Fruit fly (Drosophila melanogaster): ENCODE measurements around the gene Corp.

Gene Corp

dm6 chrX:8243966-8244895, 27.0 kb downstream of the Corp start, which contains the start of gene sni:
Gene sni (minus strand): TSS chrX:8244016.
- peak; percentile 17 for TF ChIP-seq CG17801 (GFP tag; optimal IDR thresholded peaks at IDR 0.05; ENCODE audit: partially characterized antibody)

dm6 chrX:8243251-8243650, 28.0 kb downstream of the Corp start:
- no peak for TF ChIP-seq CG17801 (GFP tag; optimal IDR thresholded peaks at IDR 0.05; ENCODE audit: partially characterized antibody)

- TF ChIP-seq CG17801 (GFP tag; optimal IDR thresholded peaks at IDR 0.05; ENCODE audit: partially characterized antibody) = peak; percentile 68
These were observed 28.9 kb downstream of the Corp start, which contains the start of gene Trxr1 for dm6 chrX:8242298-8242697. Gene Trxr1 (plus strand): TSS chrX:8242528.

- peak; percentile 62 for TF ChIP-seq CG17801 (GFP tag; optimal IDR thresholded peaks at IDR 0.05; ENCODE audit: partially characterized antibody)
These were observed 30.8 kb downstream of the Corp start, which contains the start of gene CG2147 for dm6 chrX:8240431-8240830. Gene CG2147 (plus strand): TSS chrX:8240684.

dm6 chrX:8233915-8234565, 37.2 kb downstream of the Corp start:
- peak; percentile 52 for TF ChIP-seq CG17801 (GFP tag; optimal IDR thresholded peaks at IDR 0.05; ENCODE audit: partially characterized antibody)

dm6 chrX:8233167-8233566, 38.0 kb downstream of the Corp start:
- TF ChIP-seq CG17801 (GFP tag; optimal IDR thresholded peaks at IDR 0.05; ENCODE audit: partially characterized antibody) = no peak

dm6 chrX:8231241-8232028, 39.8 kb downstream of the Corp start:
- TF ChIP-seq CG17801 (GFP tag; optimal IDR thresholded peaks at IDR 0.05; ENCODE audit: partially characterized antibody) = peak; percentile 99

dm6 chrX:8229918-8230699, 41.1 kb downstream of the Corp start:
- TF ChIP-seq CG17801 (GFP tag; optimal IDR thresholded peaks at IDR 0.05; ENCODE audit: partially characterized antibody) = peak; percentile 53

dm6 chrX:8227942-8228341, 43.3 kb downstream of the Corp start:
- no peak for TF ChIP-seq CG17801 (GFP tag; optimal IDR thresholded peaks at IDR 0.05; ENCODE audit: partially characterized antibody)
